Fruit fly (Drosophila melanogaster) whole organism, pupa: ENCODE measurements around the gene CG31391.

Experiments used
- CG10348 ChIP-seq: fragments of 200-800 bp; sonication (Bioruptor generic); IDR thresholded peaks from 2 replicates; pipeline ENCODE4 v1.3.6; 2022; ENCODE audit warnings: missing biosample characterization, missing genetic modification characterization
- CG13204 ChIP-seq: fragments of 200-800 bp; sonication (Bioruptor generic); optimal IDR thresholded peaks from 2 replicates; lab custom pipeline; 2018; ENCODE audit warnings: missing biosample characterization, mild to moderate bottlenecking, missing genetic modification characterization, moderate library complexity
- CG15710 ChIP-seq: fragments of 200-800 bp; sonication (Bioruptor generic); optimal IDR thresholded peaks from 2 replicates; lab custom pipeline; 2018; ENCODE audit warnings: missing biosample characterization, mild to moderate bottlenecking, missing genetic modification characterization, moderate library complexity
- CG17806 ChIP-seq: fragments of 200-800 bp; sonication (Bioruptor generic); optimal IDR thresholded peaks from 2 replicates; lab custom pipeline; 2018; ENCODE audit warnings: missing biosample characterization, mild to moderate bottlenecking, missing genetic modification characterization, moderate library complexity
- CG4496 ChIP-seq: fragments of 200-800 bp; sonication (Bioruptor generic); IDR thresholded peaks from 3 replicates; pipeline ENCODE4 v1.3.6; 2022; ENCODE audit warnings: missing biosample characterization, missing genetic modification characterization
- CG8159 ChIP-seq: fragments of 200-800 bp; sonication (Bioruptor generic); optimal IDR thresholded peaks from 3 replicates; lab custom pipeline; 2018; ENCODE audit warnings: missing biosample characterization, mild to moderate bottlenecking, missing genetic modification characterization, moderate library complexity
- CG8301 ChIP-seq: fragments of 200-800 bp; sonication (Bioruptor generic); optimal IDR thresholded peaks from 2 replicates; lab custom pipeline; 2018; ENCODE audit warnings: missing biosample characterization, mild to moderate bottlenecking, missing genetic modification characterization
- D1 ChIP-seq: fragments of 200-800 bp; sonication (Bioruptor generic); optimal IDR thresholded peaks from 2 replicates; lab custom pipeline; 2018; ENCODE audit warnings: missing biosample characterization, mild to moderate bottlenecking, missing genetic modification characterization, moderate library complexity
- Snoo ChIP-seq: fragments of 200-800 bp; sonication (Bioruptor generic); optimal IDR thresholded peaks from 3 replicates; lab custom pipeline; 2017; ENCODE audit warnings: missing biosample characterization, mild to moderate bottlenecking, missing genetic modification characterization, inconsistent platforms
- fd96Ca ChIP-seq: fragments of 200-800 bp; sonication (Bioruptor generic); IDR thresholded peaks from 3 replicates; pipeline ENCODE4 v1.3.6; 2022; ENCODE audit warnings: missing biosample characterization, missing genetic modification characterization

DNA sequence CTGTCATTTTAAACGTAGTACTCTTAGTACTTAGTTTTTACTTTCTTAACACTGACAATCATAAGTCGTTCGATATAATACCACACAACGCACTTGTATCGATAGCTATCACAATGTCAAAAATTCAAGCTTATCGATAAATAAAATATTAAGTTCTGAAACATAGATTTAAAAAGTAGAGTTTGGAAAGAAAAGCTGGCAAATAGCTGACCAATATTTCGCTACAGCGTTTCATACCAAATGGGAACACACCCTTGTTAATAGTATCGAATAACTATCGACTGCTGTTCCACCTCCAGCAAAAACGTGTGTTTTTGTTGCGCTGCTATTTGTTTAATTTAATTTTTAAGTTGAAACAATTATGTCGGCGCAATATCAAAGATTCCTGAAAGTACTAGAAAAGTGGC lies 8.5 kb downstream of the CG31391 start, which contains the start of the genes pug, CG14683 and CG46459:
- TF ChIP-seq CG15710 (tag; lab: Kevin White, UChicago) (no peak), CG4496 (GFP tag; lab: Robert Waterston, UW) (no peak), CG8301 (tag; lab: Kevin White, UChicago) (no peak), Snoo (tag; lab: Kevin White, UChicago) (no peak), CG13204 (GFP tag; lab: Kevin White, UChicago) (no peak), CG8159 (tag; lab: Kevin White, UChicago) (no peak), CG10348 (no peak), fd96Ca (no peak), D1 (tag; lab: Kevin White, UChicago) (no peak), CG17806 (no peak)
